Worm (Caenorhabditis elegans): ENCODE results near the gene C14H10.3.

- no peak for TF ChIP-seq lin-11 (tag; optimal IDR thresholded peaks at IDR 0.05)
- TF ChIP-seq fos-1 (tag; optimal IDR thresholded peaks at IDR 0.05): no peak
- TF ChIP-seq egl-27 (tag; optimal IDR thresholded peaks at IDR 0.05): no peak
- TF ChIP-seq snpc-4 (tag; optimal IDR thresholded peaks at IDR 0.05): no peak
These were observed 28.7 kb downstream of the C14H10.3 start for ce11 chrX:10199202-10199601.
